Worm (Caenorhabditis elegans): ENCODE results near the gene C49C3.9.
A peak's percentile ranks its signal among the peaks of the same experiment; 100 is the strongest.

C49C3.9 gene

DNA sequence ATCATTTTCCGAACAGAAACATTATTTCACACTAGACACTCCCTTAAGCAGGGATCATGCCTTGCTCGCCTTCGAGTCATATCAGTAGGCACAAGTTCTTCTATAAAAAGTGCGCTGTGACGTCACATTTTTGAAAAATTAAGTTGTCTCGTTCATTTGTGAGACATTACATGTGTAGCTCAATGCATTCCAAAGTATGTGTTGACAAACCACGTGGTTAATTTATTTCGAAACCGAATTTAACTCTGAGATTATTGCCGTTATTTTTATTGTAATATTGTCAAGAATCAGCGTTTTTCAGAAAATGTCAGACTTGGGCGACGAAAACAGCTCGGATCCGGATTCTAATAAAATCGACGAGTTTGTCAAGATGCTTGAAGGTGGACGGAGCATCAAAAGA lies 47.6 kb downstream of the C49C3.9 start, which contains the start of gene T28F3.5:
TSS of gene T28F3.5 (plus strand) at position 301 of the 400 bp plus-strand sequence.
- TF ChIP-seq nfya-1 (tag; optimal IDR thresholded peaks at IDR 0.05; ENCODE audit: insufficient read depth): no peak
- TF ChIP-seq nhr-67 (tag; optimal IDR thresholded peaks at IDR 0.05): no peak
- no peak for TF ChIP-seq nhr-77 (tag; optimal IDR thresholded peaks at IDR 0.05)
- no peak for TF ChIP-seq elt-2 (tag; optimal IDR thresholded peaks at IDR 0.05)
- TF ChIP-seq egl-27 (tag; optimal IDR thresholded peaks at IDR 0.05): no peak
- no peak for TF ChIP-seq ztf-11 (tag; optimal IDR thresholded peaks at IDR 0.05)
- no peak for TF ChIP-seq eor-1 (tag; optimal IDR thresholded peaks at IDR 0.05)
- no peak for TF ChIP-seq nhr-28 (tag; optimal IDR thresholded peaks at IDR 0.05)
- no peak for TF ChIP-seq pha-4 (tag; optimal IDR thresholded peaks at IDR 0.05)
- no peak for TF ChIP-seq ceh-82 (tag; optimal IDR thresholded peaks at IDR 0.05)
- no peak for TF ChIP-seq elt-1 (tag; optimal IDR thresholded peaks at IDR 0.05)
- no peak for TF ChIP-seq daf-12 (tag; optimal IDR thresholded peaks at IDR 0.05)

DNA sequence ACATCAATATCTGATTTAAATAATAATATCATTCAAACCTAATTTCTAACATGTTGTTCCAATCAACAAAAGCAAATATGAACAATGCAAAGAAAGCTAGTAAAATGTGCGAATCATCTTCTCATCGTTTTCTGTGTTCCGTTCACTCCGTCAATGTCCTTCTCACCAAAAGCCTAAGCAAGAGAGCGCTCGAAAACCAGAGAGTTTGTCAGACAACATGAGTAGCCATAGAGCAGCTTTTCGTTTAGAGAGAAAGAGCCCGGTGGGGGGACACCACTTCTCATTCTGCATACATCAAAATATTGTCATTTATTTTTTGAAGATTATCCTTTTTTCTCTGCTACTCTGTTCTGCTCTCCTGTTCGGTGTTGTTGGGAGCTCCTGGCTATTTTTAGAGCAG lies 48.4 kb downstream of the C49C3.9 start:
- TF ChIP-seq nhr-28 (tag; optimal IDR thresholded peaks at IDR 0.05) (no peak), zag-1 (tag; optimal IDR thresholded peaks at IDR 0.05) (no peak), lin-39 (tag; optimal IDR thresholded peaks at IDR 0.05) (peak; percentile 72), lin-15B (tag; optimal IDR thresholded peaks at IDR 0.05) (peak; percentile 32), sea-2 (GFP tag; optimal IDR thresholded peaks at IDR 0.05) (no peak), hmg-11 (tag; optimal IDR thresholded peaks at IDR 0.05) (peak; percentile 40), elt-2 (tag; optimal IDR thresholded peaks at IDR 0.05) (no peak), tbx-2 (tag; optimal IDR thresholded peaks at IDR 0.05) (no peak), egl-5 (tag; optimal IDR thresholded peaks at IDR 0.05) (peak; percentile 71)

ce11 chrIV:17293068-17293467 lies 49.0 kb downstream of the C49C3.9 start:
- TF ChIP-seq skn-1 (tag; optimal IDR thresholded peaks at IDR 0.05) (no peak), elt-2 (tag; optimal IDR thresholded peaks at IDR 0.05) (peak; percentile 59), pqm-1 (tag; optimal IDR thresholded peaks at IDR 0.05) (peak; percentile 55)

- TF ChIP-seq elt-2 (tag; optimal IDR thresholded peaks at IDR 0.05) (peak; percentile 59), daf-12 (tag; optimal IDR thresholded peaks at IDR 0.05) (no peak), pqm-1 (tag; optimal IDR thresholded peaks at IDR 0.05) (peak; percentile 72), nhr-23 (tag; optimal IDR thresholded peaks at IDR 0.05) (no peak), nhr-67 (tag; optimal IDR thresholded peaks at IDR 0.05) (no peak)
Measured at ce11 chrIV:17292350-17292749, 49.8 kb downstream of the C49C3.9 start.

DNA sequence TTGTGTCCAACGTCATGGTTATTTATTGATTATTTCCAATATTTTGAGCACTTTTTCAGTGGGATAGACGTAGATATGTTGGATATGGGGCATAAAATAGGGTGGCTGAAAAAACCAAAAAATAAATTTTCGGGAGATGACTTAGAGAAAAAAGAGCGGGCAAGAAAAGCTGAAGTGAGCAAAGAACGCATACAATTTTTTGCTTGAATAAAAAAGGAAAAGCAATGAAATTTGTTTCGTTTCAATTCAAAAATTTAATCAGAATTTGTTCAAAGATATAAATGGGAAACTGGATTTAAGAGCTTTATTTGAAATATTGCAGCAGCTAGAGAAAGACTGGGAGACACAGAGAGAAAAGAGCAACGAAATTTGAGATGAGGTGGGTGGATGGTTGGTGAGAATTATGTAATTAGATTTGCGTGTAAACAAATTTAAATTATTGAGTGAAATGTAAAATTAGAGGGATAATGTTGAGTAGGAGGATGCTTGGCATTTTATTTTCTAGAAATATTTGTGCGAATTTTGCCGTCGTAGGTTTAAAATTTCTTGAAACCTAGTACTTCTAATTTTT lies 50.4 kb downstream of the C49C3.9 start, which contains the start of the genes T28F3.11 and slc-17.4:
TSS of gene T28F3.11 (minus strand) at position 51 of the 571 bp plus-strand sequence.
TSS of gene slc-17.4 (minus strand) at position 105 of the 571 bp plus-strand sequence.
- TF ChIP-seq fos-1 (tag; optimal IDR thresholded peaks at IDR 0.05) (no peak), unc-39 (tag; optimal IDR thresholded peaks at IDR 0.05) (no peak), pha-4 (tag; optimal IDR thresholded peaks at IDR 0.05) (no peak), unc-62 (GFP tag; optimal IDR thresholded peaks at IDR 0.05) (no peak), nhr-12 (tag; optimal IDR thresholded peaks at IDR 0.05) (no peak), skn-1 (tag; optimal IDR thresholded peaks at IDR 0.05) (no peak), R02D3.7 (tag; optimal IDR thresholded peaks at IDR 0.05) (no peak), nhr-11 (tag; optimal IDR thresholded peaks at IDR 0.05) (no peak), lin-39 (tag; optimal IDR thresholded peaks at IDR 0.05) (no peak), nfya-1 (tag; optimal IDR thresholded peaks at IDR 0.05; ENCODE audit: insufficient read depth) (no peak), ama-1 (optimal IDR thresholded peaks at IDR 0.05) (no peak), sea-2 (GFP tag; optimal IDR thresholded peaks at IDR 0.05) (no peak), nhr-67 (tag; optimal IDR thresholded peaks at IDR 0.05) (no peak), nhr-25 (tag; optimal IDR thresholded peaks at IDR 0.05) (no peak), lsy-12 (tag; optimal IDR thresholded peaks at IDR 0.05) (no peak)

Data from whole organism, L3 larva.